Worm (Caenorhabditis elegans) whole organism, late embryonic: ENCODE results near the gene gur-4.

Experiments used
- C08G9.2 ChIP-seq: sonication (generic microtip); optimal IDR thresholded peaks from 2 replicates; lab custom pipeline; 2016; ENCODE audit warnings: mild to moderate bottlenecking, missing genetic modification characterization, moderate library complexity, missing compliant biosample characterization
- C38D4.7 ChIP-seq: fragments of 200-800 bp; sonication (Bioruptor generic); optimal IDR thresholded peaks from 2 replicates; lab custom pipeline; 2018; ENCODE audit warnings: mild to moderate bottlenecking, missing genetic modification characterization, moderate library complexity, missing compliant biosample characterization
- T23F11.4 ChIP-seq: fragments of 200-800 bp; sonication (Bioruptor generic); optimal IDR thresholded peaks from 2 replicates; lab custom pipeline; 2018; ENCODE audit warnings: mild to moderate bottlenecking, missing genetic modification characterization, missing compliant biosample characterization
- Y22D7AL.16 ChIP-seq: sonication (generic microtip); optimal IDR thresholded peaks from 2 replicates; lab custom pipeline; 2016; ENCODE audit warnings: missing genetic modification characterization, missing compliant biosample characterization
- ahr-1 ChIP-seq: sonication (generic microtip); optimal IDR thresholded peaks from 2 replicates; lab custom pipeline; 2016; ENCODE audit warnings: missing genetic modification characterization, missing compliant biosample characterization
- ama-1 ChIP-seq: fragments of 150-350 bp; optimal IDR thresholded peaks from 2 replicates; lab custom pipeline; 2014
- ceh-14 ChIP-seq: sonication (generic microtip); optimal IDR thresholded peaks from 2 replicates; lab custom pipeline; 2016; ENCODE audit warnings: missing genotype, missing genetic modification characterization, missing compliant biosample characterization
- ceh-18 ChIP-seq: sonication (generic microtip); optimal IDR thresholded peaks from 2 replicates; lab custom pipeline; 2016; ENCODE audit warnings: missing genetic modification characterization, missing compliant biosample characterization
- ceh-19 ChIP-seq: fragments of 200-800 bp; sonication (Bioruptor generic); optimal IDR thresholded peaks from 2 replicates; lab custom pipeline; 2018; ENCODE audit warnings: mild to moderate bottlenecking, missing genetic modification characterization, missing compliant biosample characterization
- ceh-22 ChIP-seq: sonication (generic microtip); optimal IDR thresholded peaks from 2 replicates; lab custom pipeline; 2017; ENCODE audit warnings: missing biosample characterization, missing genetic modification characterization
- ceh-24 ChIP-seq: sonication (generic microtip); optimal IDR thresholded peaks from 2 replicates; lab custom pipeline; 2016; ENCODE audit warnings: mild to moderate bottlenecking, missing genetic modification characterization, missing compliant biosample characterization
- ceh-31 ChIP-seq: sonication (generic microtip); optimal IDR thresholded peaks from 2 replicates; lab custom pipeline; 2016; ENCODE audit warnings: missing genetic modification characterization, missing compliant biosample characterization
- ceh-34 ChIP-seq: sonication (generic microtip); optimal IDR thresholded peaks from 2 replicates; lab custom pipeline; 2016; ENCODE audit warnings: mild to moderate bottlenecking, missing genetic modification characterization, missing compliant biosample characterization
- ceh-48 ChIP-seq: sonication (generic microtip); optimal IDR thresholded peaks from 2 replicates; lab custom pipeline; 2016; ENCODE audit warnings: missing genetic modification characterization, inconsistent platforms, missing compliant biosample characterization
- ceh-6 ChIP-seq: fragments of 200-800 bp; sonication (Bioruptor generic); optimal IDR thresholded peaks from 2 replicates; lab custom pipeline; 2018; ENCODE audit warnings: mild to moderate bottlenecking, missing genetic modification characterization, missing compliant biosample characterization
- ceh-9 ChIP-seq: sonication (generic microtip); optimal IDR thresholded peaks from 2 replicates; lab custom pipeline; 2016; ENCODE audit warnings: mild to moderate bottlenecking, missing genetic modification characterization, inconsistent platforms, missing compliant biosample characterization
- che-1 ChIP-seq: sonication (generic microtip); optimal IDR thresholded peaks from 2 replicates; lab custom pipeline; 2016; ENCODE audit warnings: mild to moderate bottlenecking, missing genetic modification characterization, missing compliant biosample characterization
- dmd-4 ChIP-seq: sonication (generic microtip); optimal IDR thresholded peaks from 2 replicates; lab custom pipeline; 2016; ENCODE audit warnings: borderline replicate concordance, missing genetic modification characterization, missing compliant biosample characterization
- elt-2 ChIP-seq: sonication (generic microtip); optimal IDR thresholded peaks from 2 replicates; lab custom pipeline; 2016; ENCODE audit warnings: missing genetic modification reagents, missing genetic modification characterization, missing compliant biosample characterization
- ets-4 ChIP-seq: sonication (generic microtip); optimal IDR thresholded peaks from 2 replicates; lab custom pipeline; 2016; ENCODE audit warnings: missing genetic modification characterization, missing compliant biosample characterization
- eyg-1 ChIP-seq: sonication (generic microtip); optimal IDR thresholded peaks from 2 replicates; lab custom pipeline; 2016; ENCODE audit warnings: missing genotype, missing genetic modification characterization, missing compliant biosample characterization
- fkh-10 ChIP-seq: fragments of 150-350 bp; optimal IDR thresholded peaks from 2 replicates; lab custom pipeline; 2014; ENCODE audit warnings: missing biosample characterization, missing genetic modification reagents, missing genetic modification characterization
- fkh-6 ChIP-seq: sonication (generic microtip); optimal IDR thresholded peaks from 2 replicates; lab custom pipeline; 2016; ENCODE audit warnings: missing genetic modification characterization, missing compliant biosample characterization
- gmeb-2 ChIP-seq: sonication (generic microtip); optimal IDR thresholded peaks from 2 replicates; lab custom pipeline; 2016; ENCODE audit warnings: missing genetic modification characterization, inconsistent platforms, missing compliant biosample characterization
- hlh-13 ChIP-seq: fragments of 200-800 bp; sonication (Bioruptor generic); optimal IDR thresholded peaks from 2 replicates; lab custom pipeline; 2018; ENCODE audit warnings: mild to moderate bottlenecking, missing genetic modification characterization, missing compliant biosample characterization
- hlh-15 ChIP-seq: sonication (generic microtip); optimal IDR thresholded peaks from 2 replicates; lab custom pipeline; 2016; ENCODE audit warnings: missing genetic modification characterization, missing compliant biosample characterization
- hlh-8 ChIP-seq: sonication (generic microtip); optimal IDR thresholded peaks from 2 replicates; lab custom pipeline; 2016; ENCODE audit warnings: missing genotype, missing genetic modification characterization, missing compliant biosample characterization
- lim-6 ChIP-seq: sonication (generic microtip); optimal IDR thresholded peaks from 2 replicates; lab custom pipeline; 2016; ENCODE audit warnings: missing genetic modification characterization, missing compliant biosample characterization
- lin-11 ChIP-seq: fragments of 200-800 bp; sonication (Bioruptor generic); optimal IDR thresholded peaks from 2 replicates; lab custom pipeline; 2018; ENCODE audit warnings: mild to moderate bottlenecking, missing genetic modification characterization, missing compliant biosample characterization
- madf-2 ChIP-seq: sonication (generic microtip); optimal IDR thresholded peaks from 2 replicates; lab custom pipeline; 2017; ENCODE audit warnings: missing genetic modification characterization, missing compliant biosample characterization
- nfya-1 ChIP-seq: sonication (generic microtip); optimal IDR thresholded peaks from 2 replicates; lab custom pipeline; 2017; ENCODE audit warnings: missing genetic modification characterization, mild to moderate bottlenecking, missing compliant biosample characterization, antibody characterized with exemption, moderate library complexity
- nhr-11 ChIP-seq: fragments of 150-350 bp; optimal IDR thresholded peaks from 2 replicates; lab custom pipeline; 2014; ENCODE audit warnings: missing biosample characterization, missing genetic modification characterization
- nhr-232 ChIP-seq: sonication (generic microtip); optimal IDR thresholded peaks from 2 replicates; lab custom pipeline; 2016; ENCODE audit warnings: missing genetic modification characterization, missing compliant biosample characterization
- npax-4 ChIP-seq: sonication (generic microtip); optimal IDR thresholded peaks from 2 replicates; lab custom pipeline; 2016; ENCODE audit warnings: missing genetic modification characterization, missing compliant biosample characterization
- odd-2 ChIP-seq: sonication (generic microtip); optimal IDR thresholded peaks from 2 replicates; lab custom pipeline; 2017; ENCODE audit warnings: antibody characterized with exemption, mild to moderate bottlenecking, missing genetic modification characterization, missing compliant biosample characterization
- pat-9 ChIP-seq: fragments of 200-800 bp; sonication (Bioruptor generic); optimal IDR thresholded peaks from 2 replicates; lab custom pipeline; 2018; ENCODE audit warnings: mild to moderate bottlenecking, missing genetic modification characterization, moderate library complexity, missing compliant biosample characterization
- pax-1 ChIP-seq: fragments of 150-350 bp; optimal IDR thresholded peaks from 2 replicates; lab custom pipeline; 2014; ENCODE audit warnings: missing biosample characterization, missing genetic modification characterization
- pha-2 ChIP-seq: sonication (generic microtip); optimal IDR thresholded peaks from 2 replicates; lab custom pipeline; 2017; ENCODE audit warnings: mild to moderate bottlenecking, missing genetic modification characterization, missing compliant biosample characterization
- pha-4 ChIP-seq: fragments of 150-350 bp; optimal IDR thresholded peaks from 2 replicates; lab custom pipeline; 2018; ENCODE audit warnings: missing biosample characterization, missing genetic modification reagents, missing genetic modification characterization
- pros-1 ChIP-seq: fragments of 150-350 bp; optimal IDR thresholded peaks from 2 replicates; lab custom pipeline; 2014; ENCODE audit warnings: missing biosample characterization, missing genetic modification reagents, missing genetic modification characterization
- ref-2 ChIP-seq: sonication (generic microtip); optimal IDR thresholded peaks from 2 replicates; lab custom pipeline; 2016; ENCODE audit warnings: missing genetic modification characterization, missing compliant biosample characterization
- sox-2 ChIP-seq: fragments of 200-800 bp; sonication (Bioruptor generic); IDR thresholded peaks from 2 replicates; pipeline ENCODE4 v1.3.6; 2022; ENCODE audit warnings: missing genetic modification reagents, missing genetic modification characterization, missing compliant biosample characterization
- syd-9 ChIP-seq: sonication (generic microtip); optimal IDR thresholded peaks from 2 replicates; lab custom pipeline; 2016; ENCODE audit warnings: mild to moderate bottlenecking, missing genetic modification characterization, moderate library complexity, missing compliant biosample characterization
- tbx-7 ChIP-seq: sonication (generic microtip); optimal IDR thresholded peaks from 2 replicates; lab custom pipeline; 2016; ENCODE audit warnings: missing genotype, missing genetic modification characterization, missing compliant biosample characterization
- ttx-3 ChIP-seq: sonication (generic microtip); optimal IDR thresholded peaks from 2 replicates; lab custom pipeline; 2016; ENCODE audit warnings: missing genetic modification reagents, missing genetic modification characterization, missing compliant biosample characterization
- unc-3 ChIP-seq, 2 experiments: fragments of 200-800 bp in 1 of 2; sonication (Bioruptor generic) in 1 of 2; sonication (generic microtip) in 1 of 2; conservative IDR thresholded peaks in 1 of 2; optimal IDR thresholded peaks in 1 of 2; 2 replicates each; pipeline versions ENCODE4 v1.3.6 to Lab custom; 2016 to 2022; ENCODE audit warnings: missing compliant biosample characterization in 2 of 2, missing genetic modification characterization in 2 of 2, missing genetic modification reagents in 1 of 2
- zip-5 ChIP-seq: sonication (generic microtip); optimal IDR thresholded peaks from 2 replicates; lab custom pipeline; 2016; ENCODE audit warnings: missing genetic modification characterization, missing compliant biosample characterization
- ztf-16 ChIP-seq: sonication (generic microtip); optimal IDR thresholded peaks from 2 replicates; lab custom pipeline; 2017; ENCODE audit warnings: missing genetic modification characterization, missing compliant biosample characterization

gur-4 gene

ce11 chrII:14143838-14144268 is 39.3 kb downstream of the gur-4 start, which contains the start of gene W03H9.2 (continued):
- TF ChIP-seq tbx-7 (tag; lab: Kevin White, UChicago): peak; percentile 96
- peak; percentile 84 for TF ChIP-seq ztf-16 (tag; lab: Kevin White, UChicago)
- TF ChIP-seq unc-3 (GFP tag; conservative IDR thresholded peaks at IDR 0.05; lab: Robert Waterston, UW): no peak
- TF ChIP-seq unc-3 (tag; optimal IDR thresholded peaks at IDR 0.05; lab: Kevin White, UChicago): peak; percentile 83
- peak; percentile 83 for TF ChIP-seq hlh-15 (tag; lab: Kevin White, UChicago)
- TF ChIP-seq nfya-1: peak; percentile 16
- peak; percentile 93 for TF ChIP-seq lim-6 (tag; lab: Kevin White, UChicago)
- TF ChIP-seq Y22D7AL.16: no peak
- peak; percentile 88 for TF ChIP-seq ceh-14
- peak; percentile 13 for TF ChIP-seq nhr-232 (tag; lab: Kevin White, UChicago)
- no peak for TF ChIP-seq nhr-11
- TF ChIP-seq che-1 (tag; lab: Kevin White, UChicago): peak; percentile 67
- TF ChIP-seq ahr-1 (tag; lab: Kevin White, UChicago): peak; percentile 94
- no peak for TF ChIP-seq sox-2 (GFP tag; lab: Robert Waterston, UW)
- TF ChIP-seq C08G9.2: peak; percentile 94
- TF ChIP-seq fkh-10 (GFP tag; lab: Kevin White, UChicago): no peak
- peak; percentile 92 for TF ChIP-seq elt-2 (tag; lab: Kevin White, UChicago)
- peak; percentile 87 for TF ChIP-seq ceh-34 (tag; lab: Kevin White, UChicago)
- no peak for TF ChIP-seq ceh-22 (tag; lab: Kevin White, UChicago)
- peak; percentile 92 for TF ChIP-seq ref-2 (tag; lab: Kevin White, UChicago)
- TF ChIP-seq C38D4.7 (GFP tag; lab: Kevin White, UChicago): peak; percentile 41
- no peak for TF ChIP-seq pros-1 (tag; lab: Kevin White, UChicago)
- TF ChIP-seq ceh-9 (tag; lab: Kevin White, UChicago): no peak
- TF ChIP-seq ceh-6: no peak
- peak; percentile 29 for TF ChIP-seq eyg-1
- TF ChIP-seq pat-9 (tag; lab: Kevin White, UChicago): no peak
- peak; percentile 62 for TF ChIP-seq dmd-4 (tag; lab: Kevin White, UChicago)
- peak; percentile 31 for TF ChIP-seq npax-4 (tag; lab: Kevin White, UChicago)
- TF ChIP-seq odd-2: no peak
- no peak for TF ChIP-seq pha-4 (tag; lab: Kevin White, UChicago)

- no peak for TF ChIP-seq madf-2 (tag; lab: Kevin White, UChicago)
- no peak for TF ChIP-seq lin-11
Measured at ce11 chrII:14150031-14150430, 45.5 kb downstream of the gur-4 start, which contains the start of gene W03H9.1. TSS of gene W03H9.1 (minus strand) at chrII:14150131.

ce11 chrII:14152274-14152673 is 47.7 kb downstream of the gur-4 start:
- TF ChIP-seq pha-4 (tag; lab: Kevin White, UChicago): no peak
- no peak for TF ChIP-seq hlh-8 (tag; lab: Kevin White, UChicago)
- TF ChIP-seq ceh-24 (tag; lab: Kevin White, UChicago): no peak
- no peak for TF ChIP-seq ceh-31 (tag; lab: Kevin White, UChicago)
- TF ChIP-seq, all 69 proteins: peak for 0

- peak; percentile 28 for TF ChIP-seq ttx-3 (tag; lab: Kevin White, UChicago)
- peak; percentile 16 for TF ChIP-seq pha-2 (tag; lab: Kevin White, UChicago)
- peak; percentile 84 for TF ChIP-seq pax-1
- TF ChIP-seq ceh-48 (tag; lab: Kevin White, UChicago): peak; percentile 47
- no peak for TF ChIP-seq ceh-19 (GFP tag; lab: Kevin White, UChicago)
- TF ChIP-seq hlh-13: peak; percentile 48
- TF ChIP-seq fkh-6 (tag; lab: Kevin White, UChicago): peak; percentile 55
- TF ChIP-seq fkh-10 (GFP tag; lab: Kevin White, UChicago): no peak
- no peak for TF ChIP-seq syd-9 (tag; lab: Kevin White, UChicago)
- TF ChIP-seq gmeb-2 (tag; lab: Kevin White, UChicago): no peak
- peak; percentile 71 for TF ChIP-seq zip-5 (tag; lab: Kevin White, UChicago)
- no peak for TF ChIP-seq npax-4 (tag; lab: Kevin White, UChicago)
- peak; percentile 75 for TF ChIP-seq ceh-18 (tag; lab: Kevin White, UChicago)
- no peak for TF ChIP-seq ama-1 (lab: Kevin White, UChicago)
- peak; percentile 31 for TF ChIP-seq eyg-1
- peak; percentile 97 for TF ChIP-seq ets-4 (tag; lab: Kevin White, UChicago)
- no peak for TF ChIP-seq T23F11.4 (GFP tag; lab: Kevin White, UChicago)
- TF ChIP-seq ceh-34 (tag; lab: Kevin White, UChicago): peak; percentile 83
- no peak for TF ChIP-seq pha-4 (tag; lab: Kevin White, UChicago)
- TF ChIP-seq madf-2 (tag; lab: Kevin White, UChicago): peak; percentile 47
- no peak for TF ChIP-seq Y22D7AL.16
Measured at ce11 chrII:14154357-14154756, 49.8 kb downstream of the gur-4 start, which contains the start of gene Y48B6A.1. TSS of gene Y48B6A.1 (minus strand) at chrII:14154373.
